Fruit fly (Drosophila melanogaster) whole organism, embryonic: Measurements from ENCODE around the gene CG32568.

Experiments used
- Adf1 ChIP-seq: fragments of 200-800 bp; sonication (Bioruptor generic); IDR thresholded peaks from 2 replicates; pipeline ENCODE4 v1.3.6; 2022; ENCODE audit warnings: missing biosample characterization, missing genetic modification characterization
- Bgb ChIP-seq: fragments of 200-800 bp; sonication (Bioruptor generic); IDR thresholded peaks from 2 replicates; pipeline ENCODE4 v1.3.6; 2022; ENCODE audit warnings: missing biosample characterization, missing genetic modification characterization; ENCODE audit not compliant: partially characterized antibody
- BtbVII ChIP-seq: fragments of 200-800 bp; sonication (Bioruptor generic); optimal IDR thresholded peaks from 3 replicates; lab custom pipeline; 2017; ENCODE audit warnings: missing biosample characterization, mild to moderate bottlenecking, missing genetic modification characterization
- CG10147 ChIP-seq: fragments of 200-800 bp; sonication (Bioruptor generic); optimal IDR thresholded peaks from 2 replicates; lab custom pipeline; 2019; ENCODE audit warnings: missing biosample characterization, mild to moderate bottlenecking, missing genetic modification characterization, moderate library complexity
- CG10543 ChIP-seq: fragments of 200-800 bp; sonication (Bioruptor generic); optimal IDR thresholded peaks from 3 replicates; lab custom pipeline; 2017; ENCODE audit warnings: missing biosample characterization, mild to moderate bottlenecking, missing genetic modification characterization, moderate library complexity
- CG11398 ChIP-seq: fragments of 200-800 bp; sonication (Bioruptor generic); optimal IDR thresholded peaks from 2 replicates; lab custom pipeline; 2016; ENCODE audit warnings: missing biosample characterization, missing genetic modification characterization
- CG12659 ChIP-seq: fragments of 200-800 bp; sonication (Bioruptor generic); optimal IDR thresholded peaks from 3 replicates; lab custom pipeline; 2017; ENCODE audit warnings: mild to moderate bottlenecking, missing biosample characterization, missing genetic modification reagents, missing genetic modification characterization
- CG13894 ChIP-seq: fragments of 200-800 bp; sonication (Bioruptor generic); optimal IDR thresholded peaks from 3 replicates; lab custom pipeline; 2018; ENCODE audit warnings: missing biosample characterization, mild to moderate bottlenecking, missing genetic modification characterization, moderate library complexity
- CG1603 ChIP-seq: fragments of 200-800 bp; sonication (Bioruptor generic); optimal IDR thresholded peaks from 2 replicates; lab custom pipeline; 2019; ENCODE audit warnings: missing biosample characterization, mild to moderate bottlenecking, missing genetic modification characterization, moderate library complexity
- CG18599 ChIP-seq: fragments of 200-800 bp; sonication (Bioruptor generic); optimal IDR thresholded peaks from 3 replicates; lab custom pipeline; 2017; ENCODE audit warnings: missing biosample characterization, missing genetic modification characterization, mild to moderate bottlenecking, moderate library complexity, missing genetic modification reagents
- CG2199 ChIP-seq: fragments of 200-800 bp; sonication (Bioruptor generic); IDR thresholded peaks from 3 replicates; pipeline ENCODE4 v1.3.6; 2022; ENCODE audit warnings: missing biosample characterization, missing genetic modification characterization
- CG3065 ChIP-seq: fragments of 200-800 bp; sonication (Bioruptor generic); optimal IDR thresholded peaks from 2 replicates; lab custom pipeline; 2016; ENCODE audit warnings: missing biosample characterization, missing genetic modification characterization
- CG32532 ChIP-seq: fragments of 200-800 bp; sonication (Bioruptor generic); IDR thresholded peaks from 2 replicates; pipeline ENCODE4 v1.3.6; 2022; ENCODE audit warnings: missing biosample characterization, missing genetic modification characterization
- CG34376 ChIP-seq: fragments of 200-800 bp; sonication (Bioruptor generic); optimal IDR thresholded peaks from 2 replicates; lab custom pipeline; 2018; ENCODE audit warnings: missing biosample characterization, mild to moderate bottlenecking, missing genetic modification characterization
- CG3838 ChIP-seq: fragments of 200-800 bp; sonication (Bioruptor generic); optimal IDR thresholded peaks from 3 replicates; lab custom pipeline; 2016; ENCODE audit warnings: missing biosample characterization, missing genetic modification characterization
- CG6654 ChIP-seq: fragments of 200-800 bp; sonication (Bioruptor generic); optimal IDR thresholded peaks from 2 replicates; lab custom pipeline; 2017; ENCODE audit warnings: missing biosample characterization, mild to moderate bottlenecking, missing genetic modification characterization
- CG6683 ChIP-seq: fragments of 200-800 bp; sonication (Bioruptor generic); optimal IDR thresholded peaks from 2 replicates; lab custom pipeline; 2017; ENCODE audit warnings: missing biosample characterization, mild to moderate bottlenecking, missing genetic modification characterization, missing genetic modification reagents
- CG7786 ChIP-seq: fragments of 200-800 bp; sonication (Bioruptor generic); optimal IDR thresholded peaks from 2 replicates; lab custom pipeline; 2016; ENCODE audit warnings: missing biosample characterization, missing genetic modification characterization
- CG8290 ChIP-seq, 3 experiments: fragments of 200-800 bp; sonication (Bioruptor generic); optimal IDR thresholded peaks; 2 replicates each; lab custom pipeline; 2016 to 2019; ENCODE audit warnings: missing biosample characterization in 3 of 3, missing genetic modification characterization in 3 of 3, mild to moderate bottlenecking in 2 of 3, moderate library complexity in 1 of 3
- CG8478 ChIP-seq: fragments of >200 bp; optimal IDR thresholded peaks from 2 replicates; lab custom pipeline; 2018
- D19B ChIP-seq: fragments of 200-800 bp; sonication (Bioruptor generic); optimal IDR thresholded peaks from 2 replicates; lab custom pipeline; 2017; ENCODE audit warnings: missing biosample characterization, mild to moderate bottlenecking, missing genetic modification characterization
- Dbx ChIP-seq: fragments of 200-800 bp; sonication (Bioruptor generic); IDR thresholded peaks from 3 replicates; pipeline ENCODE4 v1.3.6; 2022; ENCODE audit warnings: missing biosample characterization, missing genetic modification characterization
- Gsc ChIP-seq: fragments of 200-800 bp; sonication (Bioruptor generic); IDR thresholded peaks from 2 replicates; pipeline ENCODE4 v1.3.6; 2022; ENCODE audit warnings: missing biosample characterization, missing genetic modification characterization
- HLH54F ChIP-seq: fragments of 200-800 bp; sonication (Bioruptor generic); optimal IDR thresholded peaks from 3 replicates; lab custom pipeline; 2016; ENCODE audit warnings: missing biosample characterization, missing genetic modification characterization
- Hr51 ChIP-seq, 2 experiments: fragments of 200-800 bp; sonication (Bioruptor generic); optimal IDR thresholded peaks; 2 replicates in 1 of 2; 3 replicates in 1 of 2; lab custom pipeline; 2016 to 2018; ENCODE audit warnings: missing biosample characterization in 2 of 2, missing genetic modification characterization in 2 of 2, mild to moderate bottlenecking in 1 of 2, moderate library complexity in 1 of 2
- Mad ChIP-seq: fragments of 200-800 bp; sonication (Bioruptor generic); optimal IDR thresholded peaks from 2 replicates; lab custom pipeline; 2016; ENCODE audit warnings: missing biosample characterization, missing genetic modification characterization
- Nf-YC ChIP-seq: fragments of 200-800 bp; optimal IDR thresholded peaks from 3 replicates; lab custom pipeline; 2019; ENCODE audit warnings: missing biosample characterization, mild to moderate bottlenecking, missing genetic modification characterization, moderate library complexity
- Pdp1 ChIP-seq, 2 experiments: fragments of 200-800 bp; sonication (Bioruptor generic); optimal IDR thresholded peaks; 3 replicates each; lab custom pipeline; 2016; ENCODE audit warnings: missing biosample characterization in 2 of 2, missing genetic modification characterization in 2 of 2, mild to moderate bottlenecking in 1 of 2, moderate library complexity in 1 of 2
- Ravus ChIP-seq: fragments of 200-800 bp; sonication (Bioruptor generic); IDR thresholded peaks from 2 replicates; pipeline ENCODE4 v1.3.6; 2022; ENCODE audit warnings: missing biosample characterization, missing genetic modification characterization
- Sry-β ChIP-seq: fragments of 200-800 bp; sonication (Bioruptor generic); optimal IDR thresholded peaks from 2 replicates; lab custom pipeline; 2018; ENCODE audit warnings: missing biosample characterization, mild to moderate bottlenecking, missing genetic modification characterization, moderate library complexity
- Vsx1 ChIP-seq: fragments of 200-800 bp; sonication (Bioruptor generic); optimal IDR thresholded peaks from 2 replicates; lab custom pipeline; 2017; ENCODE audit warnings: missing biosample characterization, mild to moderate bottlenecking, missing genetic modification characterization, missing genetic modification reagents
- cg ChIP-seq: fragments of 200-800 bp; sonication (Bioruptor generic); optimal IDR thresholded peaks from 3 replicates; lab custom pipeline; 2019; ENCODE audit warnings: missing biosample characterization, mild to moderate bottlenecking, missing genetic modification characterization, moderate library complexity
- chm ChIP-seq: fragments of 200-800 bp; sonication (Bioruptor generic); IDR thresholded peaks from 2 replicates; pipeline ENCODE4 v1.3.6; 2022; ENCODE audit warnings: missing biosample characterization, missing genetic modification characterization
- crol ChIP-seq: fragments of 200-800 bp; sonication (Bioruptor generic); IDR thresholded peaks from 2 replicates; pipeline ENCODE4 v1.3.6; 2022; ENCODE audit warnings: missing biosample characterization, missing genetic modification characterization
- exex ChIP-seq: fragments of 200-800 bp; sonication (Bioruptor generic); optimal IDR thresholded peaks from 4 replicates; lab custom pipeline; 2018; ENCODE audit warnings: missing biosample characterization, mild to moderate bottlenecking, missing genetic modification characterization, moderate library complexity
- grn ChIP-seq: fragments of 200-800 bp; sonication (Bioruptor generic); optimal IDR thresholded peaks from 3 replicates; lab custom pipeline; 2017; ENCODE audit warnings: missing biosample characterization, missing genetic modification characterization
- lab ChIP-seq: fragments of 200-800 bp; sonication (Bioruptor generic); optimal IDR thresholded peaks from 3 replicates; lab custom pipeline; 2017; ENCODE audit warnings: missing biosample characterization, missing genetic modification characterization, mild to moderate bottlenecking, moderate library complexity, missing genetic modification reagents
- luna ChIP-seq: fragments of 200-800 bp; sonication (Bioruptor generic); optimal IDR thresholded peaks from 2 replicates; lab custom pipeline; 2016; ENCODE audit warnings: missing biosample characterization, missing genetic modification characterization
- mirr ChIP-seq: fragments of 200-800 bp; sonication (Bioruptor generic); optimal IDR thresholded peaks from 3 replicates; lab custom pipeline; 2018; ENCODE audit warnings: missing biosample characterization, mild to moderate bottlenecking, missing genetic modification characterization
- sc ChIP-seq, 3 experiments: fragments of >200 bp in 2 of 3; fragments of 200-800 bp in 1 of 3; sonication (Bioruptor generic) in 1 of 3; optimal IDR thresholded peaks; 2 replicates in 2 of 3; 3 replicates in 1 of 3; lab custom pipeline; 2017; ENCODE audit warnings: mild to moderate bottlenecking in 1 of 3, missing biosample characterization in 1 of 3, missing genetic modification characterization in 1 of 3, missing genetic modification reagents in 1 of 3
- scrt ChIP-seq: fragments of 200-800 bp; sonication (Bioruptor generic); optimal IDR thresholded peaks from 2 replicates; lab custom pipeline; 2018; ENCODE audit warnings: missing biosample characterization, mild to moderate bottlenecking, missing genetic modification characterization, moderate library complexity
- sd ChIP-seq: fragments of 200-800 bp; sonication (Bioruptor generic); optimal IDR thresholded peaks from 3 replicates; lab custom pipeline; 2018; ENCODE audit warnings: missing biosample characterization, mild to moderate bottlenecking, missing genetic modification characterization, moderate library complexity
- seq ChIP-seq: fragments of 200-800 bp; sonication (Bioruptor generic); IDR thresholded peaks from 2 replicates; pipeline ENCODE4 v1.3.6; 2022; ENCODE audit warnings: missing biosample characterization, missing genetic modification characterization
- sug ChIP-seq: fragments of 200-800 bp; optimal IDR thresholded peaks from 2 replicates; lab custom pipeline; 2019; ENCODE audit warnings: missing biosample characterization, mild to moderate bottlenecking, missing genetic modification characterization, moderate library complexity

The CG32568 gene

DNA sequence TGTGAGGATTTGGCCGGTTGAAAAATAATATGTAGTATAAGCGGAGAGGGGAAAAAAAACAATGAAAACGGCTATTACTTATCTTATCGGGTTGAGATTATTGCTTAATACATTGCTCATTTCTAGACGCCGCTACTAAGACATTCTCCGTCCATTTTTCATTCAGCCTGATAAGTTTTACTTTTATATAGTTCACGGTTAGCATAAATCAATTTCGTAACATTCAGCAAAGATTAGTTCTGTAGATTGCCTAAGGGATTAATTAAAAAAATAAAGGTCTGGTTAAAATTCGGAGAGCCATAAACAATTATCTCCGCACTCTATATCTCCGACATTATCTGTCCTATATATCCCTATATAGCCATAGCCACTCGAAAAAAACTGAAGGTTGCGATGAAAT lies 6.8 kb downstream of the CG32568 start:
- TF ChIP-seq CG10543 (GFP tag; lab: Kevin White, UChicago) = no peak
- peak in 1 of 2 experiments; percentile 29 for TF ChIP-seq Pdp1 (GFP tag; optimal IDR thresholded peaks at IDR 0.05; lab: Kevin White, UChicago)
- TF ChIP-seq CG34376 (GFP tag; lab: Kevin White, UChicago) = peak; percentile 82
- TF ChIP-seq exex (tag; lab: Kevin White, UChicago) = peak; percentile 92
- TF ChIP-seq CG1603 (tag; lab: Kevin White, UChicago) = no peak
- TF ChIP-seq sug = peak; percentile 66
- TF ChIP-seq CG12659 (GFP tag; lab: Kevin White, UChicago) = no peak
- TF ChIP-seq Dbx = no peak
- peak; percentile 61 for TF ChIP-seq mirr (GFP tag; lab: Kevin White, UChicago)
- TF ChIP-seq grn (GFP tag; lab: Kevin White, UChicago) = peak; percentile 77
- TF ChIP-seq CG6654 = no peak
- peak; percentile 3 for TF ChIP-seq CG18599 (GFP tag; lab: Kevin White, UChicago)
- TF ChIP-seq CG13894 (tag; lab: Kevin White, UChicago) = peak; percentile 8
- peak; percentile 58 for TF ChIP-seq sd (tag; lab: Kevin White, UChicago)
- TF ChIP-seq, all 482 proteins: peak for 9

DNA sequence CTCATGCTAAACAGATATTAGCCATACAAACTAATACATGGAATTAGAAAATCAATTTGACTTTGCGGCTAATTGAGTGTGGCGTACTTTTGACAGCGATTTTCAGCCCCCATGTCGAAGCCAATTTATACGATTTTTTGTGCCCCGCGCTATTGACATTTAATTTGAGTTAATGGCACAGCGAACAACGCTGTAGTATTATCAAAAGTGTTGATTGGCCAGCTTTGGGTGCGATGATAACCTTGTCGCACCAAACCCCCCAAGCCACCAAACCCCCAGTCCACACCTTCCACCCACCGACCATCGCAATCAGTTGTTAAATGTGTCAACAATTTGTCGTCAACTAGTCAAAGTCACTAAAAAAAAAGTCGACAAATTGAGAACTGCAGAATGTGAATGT lies 8.6 kb downstream of the CG32568 start:
- TF ChIP-seq crol (peak; percentile 51), Vsx1 (peak; percentile 25), CG2199 (GFP tag; lab: Robert Waterston, UW) (0 out of 3 replicates have a peak, but pooled peaks have one; percentile 17), Nf-YC (tag; lab: Kevin White, UChicago) (peak; percentile 46), Mad (no peak), exex (tag; lab: Kevin White, UChicago) (peak; percentile 80), lab (GFP tag; lab: Kevin White, UChicago) (peak; percentile 3), sc (optimal IDR thresholded peaks at IDR 0.05; lab: Kevin White, UChicago) (no peak), sc (GFP tag; optimal IDR thresholded peaks at IDR 0.05; lab: Kevin White, UChicago) (no peak), CG34376 (GFP tag; lab: Kevin White, UChicago) (peak; percentile 64), CG3065 (GFP tag; lab: Kevin White, UChicago) (no peak), HLH54F (GFP tag; lab: Kevin White, UChicago) (no peak), chm (GFP tag; lab: Robert Waterston, UW) (no peak), CG11398 (GFP tag; lab: Kevin White, UChicago) (no peak), mirr (GFP tag; lab: Kevin White, UChicago) (peak; percentile 20), CG8290 (GFP tag; optimal IDR thresholded peaks at IDR 0.05; lab: Kevin White, UChicago) (no peak), CG8290 (tag; optimal IDR thresholded peaks at IDR 0.05; lab: Kevin White, UChicago) (peak in 1 of 2 experiments; percentile 4), sug (peak; percentile 68)

DNA sequence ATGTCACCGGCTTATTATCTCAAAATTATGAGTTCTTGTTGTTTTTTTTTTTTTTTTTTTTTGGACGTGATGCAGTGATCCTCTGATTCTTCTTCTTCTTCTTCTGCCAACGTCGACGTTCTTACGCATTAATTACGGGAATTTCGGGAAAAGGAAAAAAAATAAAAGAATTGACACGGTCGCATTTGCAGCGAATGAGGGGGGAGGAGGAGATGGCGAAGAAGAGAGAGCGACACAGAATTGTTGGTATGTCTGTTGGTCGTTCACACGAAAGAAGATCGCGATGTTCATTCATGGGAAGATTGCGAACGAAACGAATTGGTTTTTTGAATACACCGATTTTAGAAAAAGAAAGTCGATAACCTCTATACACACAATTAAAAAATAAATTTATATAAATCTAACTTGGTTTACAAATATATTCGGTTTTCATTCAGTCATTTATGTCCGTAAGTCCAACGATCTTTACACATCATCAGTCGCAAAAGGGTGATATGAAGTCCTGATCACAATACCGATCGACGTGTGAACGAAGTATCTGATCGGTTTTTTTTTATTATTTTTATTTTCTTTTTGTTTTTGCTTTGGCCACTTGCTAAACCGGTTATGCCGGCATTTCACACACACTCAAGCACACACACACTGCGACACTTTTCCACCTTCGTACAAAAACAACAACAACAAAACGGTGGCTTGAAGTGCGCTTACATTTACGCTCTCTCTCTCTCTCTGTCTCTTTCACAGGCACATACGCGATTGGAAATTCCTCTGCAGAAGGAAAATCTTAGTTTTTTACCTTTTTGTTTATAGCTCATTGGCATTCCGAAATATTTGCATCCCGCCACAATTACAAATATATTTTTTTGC lies 10.2 kb downstream of the CG32568 start:
- TF ChIP-seq D19B (peak; percentile 15), Adf1 (GFP tag; lab: Robert Waterston, UW) (no peak), BtbVII (GFP tag; lab: Kevin White, UChicago) (peak; percentile 75), cg (GFP tag; lab: Kevin White, UChicago) (peak; percentile 80), Ravus (GFP tag; lab: Robert Waterston, UW) (no peak), luna (no peak), CG32532 (GFP tag; lab: Robert Waterston, UW) (peak; percentile 57; the same call in 1 of the 2 replicates), CG10147 (GFP tag; lab: Kevin White, UChicago) (peak; percentile 81), CG6683 (GFP tag; lab: Kevin White, UChicago) (peak; percentile 35), CG8478 (lab: Kevin White, UChicago) (no peak), scrt (GFP tag; lab: Kevin White, UChicago) (peak; percentile 73), Sry-β (GFP tag; lab: Kevin White, UChicago) (no peak), CG3838 (GFP tag; lab: Kevin White, UChicago) (peak; percentile 15), Bgb (GFP tag; lab: Robert Waterston, UW) (no peak), Hr51 (GFP tag; optimal IDR thresholded peaks at IDR 0.05; lab: Kevin White, UChicago) (peak in 1 of 2 experiments; percentile 81), seq (GFP tag; lab: Robert Waterston, UW) (peak; percentile 68), crol (peak; percentile 65), CG7786 (no peak), Gsc (GFP tag; lab: Robert Waterston, UW) (no peak)
